Fruit fly (Drosophila melanogaster) S2 (cell line): Measurements from ENCODE around the gene CG13029.

Experiments
- CG8478 ChIP-seq: fragments of >200 bp; optimal IDR thresholded peaks from 2 replicates; lab custom pipeline; 2018
- CTCF ChIP-seq, 2 experiments: fragments of >200 bp; optimal IDR thresholded peaks; 2 replicates each; lab custom pipeline; 2018

dm6 chr3L:16875959-16876358, 15.5 kb downstream of the CG13029 start:
- TF ChIP-seq CTCF (optimal IDR thresholded peaks at IDR 0.05; lab: Kevin White, UChicago) (no peak), CG8478 (lab: Kevin White, UChicago) (no peak)
